Fruit fly (Drosophila melanogaster) whole organism, prepupa: ENCODE measurements around the gene CG31549.

Experiments used
- Blimp-1 ChIP-seq: fragments of 200-800 bp; sonication (Bioruptor generic); optimal IDR thresholded peaks from 3 replicates; lab custom pipeline; 2017; ENCODE audit warnings: missing biosample characterization, missing genetic modification characterization, mild to moderate bottlenecking, moderate library complexity, missing genetic modification reagents
- CG10631 ChIP-seq: fragments of 200-800 bp; sonication (Bioruptor generic); optimal IDR thresholded peaks from 2 replicates; lab custom pipeline; 2016; ENCODE audit warnings: missing biosample characterization, missing genetic modification characterization
- CG10669 ChIP-seq: fragments of 200-800 bp; sonication (Bioruptor generic); optimal IDR thresholded peaks from 3 replicates; lab custom pipeline; 2018; ENCODE audit warnings: missing biosample characterization, mild to moderate bottlenecking, missing genetic modification characterization, moderate library complexity
- CG11762 ChIP-seq: fragments of 200-800 bp; sonication (Bioruptor generic); optimal IDR thresholded peaks from 3 replicates; lab custom pipeline; 2016; ENCODE audit warnings: missing biosample characterization, missing genetic modification characterization; ENCODE audit not compliant: insufficient read depth
- CG11902 ChIP-seq: fragments of 200-800 bp; sonication (Bioruptor generic); optimal IDR thresholded peaks from 3 replicates; lab custom pipeline; 2016; ENCODE audit warnings: missing biosample characterization, missing genetic modification characterization
- CG1621 ChIP-seq: fragments of 200-800 bp; sonication (Bioruptor generic); optimal IDR thresholded peaks from 3 replicates; lab custom pipeline; 2018; ENCODE audit warnings: missing biosample characterization, mild to moderate bottlenecking, missing genetic modification characterization
- CG16779 ChIP-seq: fragments of 200-800 bp; sonication (Bioruptor generic); optimal IDR thresholded peaks from 3 replicates; lab custom pipeline; 2017; ENCODE audit warnings: missing biosample characterization, mild to moderate bottlenecking, missing genetic modification characterization
- CG3032 ChIP-seq: fragments of 200-800 bp; optimal IDR thresholded peaks from 2 replicates; lab custom pipeline; 2019; ENCODE audit warnings: missing biosample characterization, mild to moderate bottlenecking, missing genetic modification characterization, moderate library complexity
- CG31627 ChIP-seq: fragments of 200-800 bp; sonication (Bioruptor generic); optimal IDR thresholded peaks from 3 replicates; lab custom pipeline; 2016; ENCODE audit warnings: missing biosample characterization, missing genetic modification characterization
- CG32006 ChIP-seq: fragments of 200-800 bp; sonication (Bioruptor generic); optimal IDR thresholded peaks from 3 replicates; lab custom pipeline; 2017; ENCODE audit warnings: missing biosample characterization, mild to moderate bottlenecking, missing genetic modification characterization
- CG34406 ChIP-seq: fragments of 200-800 bp; sonication (Bioruptor generic); optimal IDR thresholded peaks from 3 replicates; lab custom pipeline; 2016; ENCODE audit warnings: missing biosample characterization, missing genetic modification characterization
- CG3919 ChIP-seq: fragments of 200-800 bp; sonication (Bioruptor generic); optimal IDR thresholded peaks from 3 replicates; lab custom pipeline; 2016; ENCODE audit warnings: missing biosample characterization, missing genetic modification characterization
- CG4318 ChIP-seq: fragments of 200-800 bp; sonication (Bioruptor generic); optimal IDR thresholded peaks from 3 replicates; lab custom pipeline; 2017; ENCODE audit warnings: missing biosample characterization, mild to moderate bottlenecking, missing genetic modification characterization
- CG6163 ChIP-seq: fragments of 200-800 bp; sonication (Bioruptor generic); IDR thresholded peaks from 3 replicates; pipeline ENCODE4 v1.3.6; 2022; ENCODE audit warnings: missing biosample characterization, missing genetic modification characterization
- CG6276 ChIP-seq: fragments of 200-800 bp; sonication (Bioruptor generic); optimal IDR thresholded peaks from 2 replicates; lab custom pipeline; 2017; ENCODE audit warnings: missing biosample characterization, mild to moderate bottlenecking, missing genetic modification characterization
- CG6792 ChIP-seq: fragments of 200-800 bp; sonication (Bioruptor generic); optimal IDR thresholded peaks from 3 replicates; lab custom pipeline; 2016; ENCODE audit warnings: missing biosample characterization, missing genetic modification characterization
- CG7368 ChIP-seq: fragments of 200-800 bp; sonication (Bioruptor generic); optimal IDR thresholded peaks from 3 replicates; lab custom pipeline; 2016; ENCODE audit warnings: missing biosample characterization, missing genetic modification characterization
- CG8119 ChIP-seq: fragments of 200-800 bp; sonication (Bioruptor generic); IDR thresholded peaks from 3 replicates; pipeline ENCODE4 v1.3.6; 2022; ENCODE audit warnings: missing biosample characterization, missing genetic modification characterization
- CG8632 ChIP-seq: fragments of 200-800 bp; sonication (Bioruptor generic); optimal IDR thresholded peaks from 3 replicates; lab custom pipeline; 2016; ENCODE audit warnings: missing biosample characterization, missing genetic modification characterization
- Ets21C ChIP-seq: fragments of 200-800 bp; sonication (Bioruptor generic); optimal IDR thresholded peaks from 3 replicates; lab custom pipeline; 2016; ENCODE audit warnings: missing biosample characterization, missing genetic modification characterization
- Ets96B ChIP-seq: fragments of 200-800 bp; optimal IDR thresholded peaks from 2 replicates; lab custom pipeline; 2019; ENCODE audit warnings: missing biosample characterization, mild to moderate bottlenecking, missing genetic modification characterization, moderate library complexity
- Gug ChIP-seq: fragments of 200-800 bp; sonication (Bioruptor generic); IDR thresholded peaks from 2 replicates; pipeline ENCODE4 v1.3.6; 2022; ENCODE audit warnings: missing biosample characterization, missing genetic modification characterization
- Hr38 ChIP-seq: sonication (Bioruptor generic); optimal IDR thresholded peaks from 2 replicates; lab custom pipeline; 2016; ENCODE audit warnings: missing biosample characterization, missing genetic modification characterization
- Hr4 ChIP-seq: fragments of 200-800 bp; sonication (Bioruptor generic); optimal IDR thresholded peaks from 3 replicates; lab custom pipeline; 2016; ENCODE audit warnings: missing biosample characterization, missing genetic modification characterization
- Lpt ChIP-seq: fragments of 200-800 bp; sonication (Bioruptor generic); optimal IDR thresholded peaks from 3 replicates; lab custom pipeline; 2016; ENCODE audit warnings: missing biosample characterization, missing genetic modification characterization
- Met ChIP-seq: fragments of 200-800 bp; sonication (Bioruptor generic); optimal IDR thresholded peaks from 3 replicates; lab custom pipeline; 2016; ENCODE audit warnings: missing biosample characterization, missing genetic modification characterization
- OdsH ChIP-seq: fragments of 200-800 bp; sonication (Bioruptor generic); optimal IDR thresholded peaks from 3 replicates; lab custom pipeline; 2016; ENCODE audit warnings: missing biosample characterization, missing genetic modification characterization
- Smox ChIP-seq: fragments of 200-800 bp; sonication (Bioruptor generic); optimal IDR thresholded peaks from 3 replicates; lab custom pipeline; 2016; ENCODE audit warnings: missing biosample characterization, missing genetic modification characterization
- Sox102F ChIP-seq: fragments of 200-800 bp; sonication (Bioruptor generic); optimal IDR thresholded peaks from 2 replicates; lab custom pipeline; 2016; ENCODE audit warnings: missing biosample characterization, mild to moderate bottlenecking, missing genetic modification characterization
- Sox14 ChIP-seq: fragments of 200-800 bp; sonication (Bioruptor generic); optimal IDR thresholded peaks from 3 replicates; lab custom pipeline; 2016; ENCODE audit warnings: missing biosample characterization, missing genetic modification characterization
- Sox15 ChIP-seq: fragments of 200-800 bp; sonication (Bioruptor generic); optimal IDR thresholded peaks from 3 replicates; lab custom pipeline; 2016; ENCODE audit warnings: missing biosample characterization, missing genetic modification characterization
- acj6 ChIP-seq: fragments of 200-800 bp; sonication (Bioruptor generic); optimal IDR thresholded peaks from 3 replicates; lab custom pipeline; 2016; ENCODE audit warnings: missing biosample characterization, missing genetic modification characterization
- cyc ChIP-seq: fragments of 200-800 bp; sonication (Bioruptor generic); optimal IDR thresholded peaks from 3 replicates; lab custom pipeline; 2016; ENCODE audit warnings: missing biosample characterization, missing genetic modification characterization
- dac ChIP-seq: fragments of 200-800 bp; sonication (Bioruptor generic); optimal IDR thresholded peaks from 2 replicates; lab custom pipeline; 2017; ENCODE audit warnings: missing biosample characterization, mild to moderate bottlenecking, missing genetic modification characterization
- dsx ChIP-seq: fragments of 200-800 bp; optimal IDR thresholded peaks from 3 replicates; lab custom pipeline; 2019; ENCODE audit warnings: missing biosample characterization, mild to moderate bottlenecking, missing genetic modification characterization, moderate library complexity; ENCODE audit not compliant: poor library complexity, severe bottlenecking
- eg ChIP-seq: fragments of 200-800 bp; sonication (Bioruptor generic); IDR thresholded peaks from 3 replicates; pipeline ENCODE4 v1.3.6; 2022; ENCODE audit warnings: missing biosample characterization, missing genetic modification characterization
- esn ChIP-seq: fragments of 200-800 bp; sonication (Bioruptor generic); optimal IDR thresholded peaks from 2 replicates; lab custom pipeline; 2016; ENCODE audit warnings: missing biosample characterization, mild to moderate bottlenecking, missing genetic modification characterization, moderate library complexity
- fd59A ChIP-seq: fragments of 200-800 bp; sonication (Bioruptor generic); optimal IDR thresholded peaks from 2 replicates; lab custom pipeline; 2017; ENCODE audit warnings: missing biosample characterization, mild to moderate bottlenecking, missing genetic modification characterization, missing genetic modification reagents
- fd85E ChIP-seq: fragments of 200-800 bp; sonication (Bioruptor generic); optimal IDR thresholded peaks from 3 replicates; lab custom pipeline; 2016; ENCODE audit warnings: missing biosample characterization, missing genetic modification characterization
- fkh ChIP-seq: fragments of 200-800 bp; sonication (Bioruptor generic); optimal IDR thresholded peaks from 3 replicates; lab custom pipeline; 2017; ENCODE audit warnings: missing biosample characterization, mild to moderate bottlenecking, missing genetic modification characterization, moderate library complexity
- net ChIP-seq: fragments of 200-800 bp; sonication (Bioruptor generic); optimal IDR thresholded peaks from 3 replicates; lab custom pipeline; 2016; ENCODE audit warnings: missing biosample characterization, missing genetic modification characterization
- salr ChIP-seq, 2 experiments: fragments of 200-800 bp; sonication (Bioruptor generic); optimal IDR thresholded peaks; 3 replicates each; lab custom pipeline; 2016 to 2018; ENCODE audit warnings: missing biosample characterization in 2 of 2, missing genetic modification characterization in 2 of 2, mild to moderate bottlenecking in 1 of 2
- spab ChIP-seq: fragments of 200-800 bp; sonication (Bioruptor generic); optimal IDR thresholded peaks from 2 replicates; lab custom pipeline; 2017; ENCODE audit warnings: missing biosample characterization, mild to moderate bottlenecking, missing genetic modification characterization, missing genetic modification reagents
- ss ChIP-seq, 2 experiments: fragments of 200-800 bp; sonication (Bioruptor generic); optimal IDR thresholded peaks; 2 replicates in 1 of 2; 3 replicates in 1 of 2; lab custom pipeline; 2017 to 2018; ENCODE audit warnings: mild to moderate bottlenecking in 2 of 2, missing biosample characterization in 2 of 2, missing genetic modification characterization in 2 of 2, moderate library complexity in 1 of 2
- svp ChIP-seq: fragments of 200-800 bp; sonication (Bioruptor generic); peaks from one replicate; lab custom pipeline; 2016; ENCODE audit warnings: missing biosample characterization, missing genetic modification characterization
- vri ChIP-seq: fragments of 200-800 bp; sonication (Bioruptor generic); optimal IDR thresholded peaks from 3 replicates; lab custom pipeline; 2016; ENCODE audit warnings: missing biosample characterization, mild to moderate bottlenecking, missing genetic modification characterization

Gene CG31549

DNA sequence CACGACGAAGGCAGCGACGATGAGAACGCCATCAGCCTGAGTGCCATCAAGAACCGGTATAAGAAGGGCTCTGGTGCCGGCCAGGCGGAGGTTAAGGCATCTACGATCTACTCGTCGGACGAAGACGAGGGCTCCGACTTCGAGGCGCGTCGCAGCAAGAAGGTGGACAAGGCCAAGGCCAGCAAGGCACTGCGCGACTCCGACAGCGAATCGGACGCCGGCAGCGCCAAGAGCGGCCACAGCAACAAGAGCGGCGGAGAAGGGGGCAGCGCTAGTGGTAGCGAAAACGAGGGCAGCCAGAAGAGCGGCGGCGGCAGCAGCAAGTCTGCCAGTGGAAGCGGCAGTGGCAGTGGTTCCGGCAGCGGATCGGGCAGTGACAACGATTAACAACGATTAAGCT, 16.5 kb upstream of the CG31549 start:
- TF ChIP-seq salr (GFP tag; optimal IDR thresholded peaks at IDR 0.05; lab: Kevin White, UChicago) (no peak), esn (GFP tag; lab: Kevin White, UChicago) (no peak), Met (GFP tag; lab: Kevin White, UChicago) (no peak), CG3919 (GFP tag; lab: Kevin White, UChicago) (no peak), CG8632 (GFP tag; lab: Kevin White, UChicago) (no peak), CG8119 (GFP tag; lab: Robert Waterston, UW) (no peak), dac (GFP tag; lab: Kevin White, UChicago) (no peak), Blimp-1 (no peak), CG7368 (no peak), CG10631 (no peak), CG32006 (GFP tag; lab: Kevin White, UChicago) (no peak), CG3032 (no peak), cyc (GFP tag; lab: Kevin White, UChicago) (no peak), Sox102F (GFP tag; lab: Kevin White, UChicago) (no peak), CG4318 (GFP tag; lab: Kevin White, UChicago) (no peak), Lpt (GFP tag; lab: Kevin White, UChicago) (no peak), spab (no peak)

DNA sequence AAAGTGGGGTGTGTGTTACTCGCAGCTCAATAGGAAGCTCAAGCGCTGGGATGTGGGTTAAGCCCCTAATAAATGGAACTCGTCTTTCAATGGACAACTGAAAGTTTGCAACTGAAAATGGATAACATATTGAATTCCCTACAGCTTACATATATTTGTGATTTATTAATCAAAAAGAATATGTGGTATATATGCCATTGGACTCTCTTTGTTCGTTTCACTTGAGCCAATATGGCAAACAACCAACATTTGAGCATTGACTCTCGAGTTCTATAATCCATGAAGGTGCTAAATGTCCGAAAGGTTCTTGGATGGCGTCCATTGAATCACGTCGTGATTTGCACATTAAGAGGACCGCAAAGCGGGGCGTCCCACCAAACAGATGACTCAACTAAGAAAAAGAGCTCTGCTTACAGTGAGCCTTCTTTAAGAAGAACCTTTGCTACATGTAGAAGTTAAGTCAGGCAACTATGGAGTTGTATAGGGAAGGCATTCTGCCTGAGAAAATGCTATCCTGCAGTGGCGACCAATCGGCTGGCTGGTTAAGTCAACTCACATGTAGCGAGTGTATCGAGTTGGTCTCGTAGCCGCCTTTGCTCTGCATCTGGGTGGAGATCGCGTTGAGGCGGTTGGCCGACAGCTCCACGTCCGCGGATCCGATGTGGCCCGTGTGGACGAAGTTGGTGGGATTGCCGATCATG, 13.9 kb upstream of the CG31549 start:
- TF ChIP-seq Met (GFP tag; lab: Kevin White, UChicago): peak; percentile 52
- peak; percentile 45 for TF ChIP-seq cyc (GFP tag; lab: Kevin White, UChicago)
- peak; percentile 34 for TF ChIP-seq Lpt (GFP tag; lab: Kevin White, UChicago)
- peak; percentile 15 for TF ChIP-seq Sox15
- peak; percentile 23 for TF ChIP-seq CG8632 (GFP tag; lab: Kevin White, UChicago)
- peak; percentile 45 for TF ChIP-seq acj6 (GFP tag; lab: Kevin White, UChicago)
- TF ChIP-seq Hr4: peak; percentile 64
- no peak for TF ChIP-seq Sox102F (GFP tag; lab: Kevin White, UChicago)
- peak; percentile 34 for TF ChIP-seq CG11902
- TF ChIP-seq Sox14 (GFP tag; lab: Kevin White, UChicago): peak; percentile 74
- no peak for TF ChIP-seq CG16779
- peak; percentile 27 for TF ChIP-seq net (GFP tag; lab: Kevin White, UChicago)
- TF ChIP-seq CG6276: peak; percentile 34
- peak; percentile 2 for TF ChIP-seq dsx
- TF ChIP-seq svp (GFP tag; lab: Kevin White, UChicago): peak; percentile 66
- TF ChIP-seq CG1621 (tag; lab: Kevin White, UChicago): peak; percentile 19
- TF ChIP-seq dac (GFP tag; lab: Kevin White, UChicago): peak; percentile 22
- TF ChIP-seq fd85E (GFP tag; lab: Kevin White, UChicago): no peak
- no peak for TF ChIP-seq fd59A (GFP tag; lab: Kevin White, UChicago)
- TF ChIP-seq CG31627 (GFP tag; lab: Kevin White, UChicago): peak; percentile 47
- no peak for TF ChIP-seq CG11762 (GFP tag; lab: Kevin White, UChicago)
- no peak for TF ChIP-seq Ets21C (GFP tag; lab: Kevin White, UChicago)
- TF ChIP-seq Gug: no peak
- TF ChIP-seq CG3032: peak; percentile 17
- TF ChIP-seq CG10631: no peak
- peak; percentile 68 for TF ChIP-seq CG32006 (GFP tag; lab: Kevin White, UChicago)
- TF ChIP-seq Ets96B (tag; lab: Kevin White, UChicago): peak; percentile 32
- no peak for TF ChIP-seq Blimp-1
- TF ChIP-seq Hr38 (GFP tag; lab: Kevin White, UChicago): no peak
- TF ChIP-seq CG6792: peak; percentile 24
- no peak for TF ChIP-seq ss (GFP tag; optimal IDR thresholded peaks at IDR 0.05; lab: Kevin White, UChicago)
- peak; percentile 18 for TF ChIP-seq CG34406 (GFP tag; lab: Kevin White, UChicago)
- TF ChIP-seq CG3919 (GFP tag; lab: Kevin White, UChicago): peak; percentile 57
- TF ChIP-seq Smox (GFP tag; lab: Kevin White, UChicago): peak; percentile 8
- peak; percentile 49 for TF ChIP-seq OdsH (GFP tag; lab: Kevin White, UChicago)
- peak; percentile 55; the same call in 1 of the 3 replicates for TF ChIP-seq eg
- peak; percentile 72 for TF ChIP-seq CG6163 (GFP tag; lab: Robert Waterston, UW)
- TF ChIP-seq vri (GFP tag; lab: Kevin White, UChicago): no peak
- TF ChIP-seq fkh (GFP tag; lab: Kevin White, UChicago): no peak
- TF ChIP-seq CG10669 (GFP tag; lab: Kevin White, UChicago): peak; percentile 25
- TF ChIP-seq CG8119 (GFP tag; lab: Robert Waterston, UW): peak; percentile 59; the same call in 2 of the 3 replicates
- TF ChIP-seq salr (GFP tag; optimal IDR thresholded peaks at IDR 0.05; lab: Kevin White, UChicago): no peak
- TF ChIP-seq esn (GFP tag; lab: Kevin White, UChicago): peak; percentile 47
